Worm (Caenorhabditis elegans) whole organism, late embryonic: ENCODE measurements around the gene srw-108.

ENCODE experiments used
- C08G9.2 ChIP-seq: sonication (generic microtip); optimal IDR thresholded peaks from 2 replicates; lab custom pipeline; 2016; ENCODE audit warnings: mild to moderate bottlenecking, missing genetic modification characterization, moderate library complexity, missing compliant biosample characterization
- C38D4.7 ChIP-seq: fragments of 200-800 bp; sonication (Bioruptor generic); optimal IDR thresholded peaks from 2 replicates; lab custom pipeline; 2018; ENCODE audit warnings: mild to moderate bottlenecking, missing genetic modification characterization, moderate library complexity, missing compliant biosample characterization
- F13H6.1 ChIP-seq: sonication (generic microtip); optimal IDR thresholded peaks from 2 replicates; lab custom pipeline; 2016; ENCODE audit warnings: missing genetic modification characterization, missing compliant biosample characterization
- K02D7.2 ChIP-seq: sonication (generic microtip); optimal IDR thresholded peaks from 2 replicates; lab custom pipeline; 2017; ENCODE audit warnings: mild to moderate bottlenecking, missing genetic modification characterization, missing compliant biosample characterization
- K09A11.1 ChIP-seq: sonication (generic microtip); optimal IDR thresholded peaks from 2 replicates; lab custom pipeline; 2017; ENCODE audit warnings: antibody characterized with exemption, mild to moderate bottlenecking, missing genetic modification characterization, missing compliant biosample characterization; ENCODE audit not compliant: insufficient read depth
- Y22D7AL.16 ChIP-seq: sonication (generic microtip); optimal IDR thresholded peaks from 2 replicates; lab custom pipeline; 2016; ENCODE audit warnings: missing genetic modification characterization, missing compliant biosample characterization
- ceh-14 ChIP-seq: sonication (generic microtip); optimal IDR thresholded peaks from 2 replicates; lab custom pipeline; 2016; ENCODE audit warnings: missing genotype, missing genetic modification characterization, missing compliant biosample characterization
- ceh-19 ChIP-seq: fragments of 200-800 bp; sonication (Bioruptor generic); optimal IDR thresholded peaks from 2 replicates; lab custom pipeline; 2018; ENCODE audit warnings: mild to moderate bottlenecking, missing genetic modification characterization, missing compliant biosample characterization
- ceh-22 ChIP-seq: sonication (generic microtip); optimal IDR thresholded peaks from 2 replicates; lab custom pipeline; 2017; ENCODE audit warnings: missing biosample characterization, missing genetic modification characterization
- ceh-30 ChIP-seq: fragments of 150-350 bp; optimal IDR thresholded peaks from 2 replicates; lab custom pipeline; 2014; ENCODE audit warnings: missing biosample characterization, missing genetic modification characterization
- ceh-48 ChIP-seq: sonication (generic microtip); optimal IDR thresholded peaks from 2 replicates; lab custom pipeline; 2016; ENCODE audit warnings: missing genetic modification characterization, inconsistent platforms, missing compliant biosample characterization
- dve-1 ChIP-seq: sonication (generic microtip); optimal IDR thresholded peaks from 2 replicates; lab custom pipeline; 2017; ENCODE audit warnings: antibody characterized with exemption, mild to moderate bottlenecking, missing genetic modification characterization, missing compliant biosample characterization
- elt-4 ChIP-seq: sonication (generic microtip); optimal IDR thresholded peaks from 2 replicates; lab custom pipeline; 2016; ENCODE audit warnings: missing genetic modification characterization, missing compliant biosample characterization
- eyg-1 ChIP-seq: sonication (generic microtip); optimal IDR thresholded peaks from 2 replicates; lab custom pipeline; 2016; ENCODE audit warnings: missing genotype, missing genetic modification characterization, missing compliant biosample characterization
- hlh-15 ChIP-seq: sonication (generic microtip); optimal IDR thresholded peaks from 2 replicates; lab custom pipeline; 2016; ENCODE audit warnings: missing genetic modification characterization, missing compliant biosample characterization
- hlh-8 ChIP-seq: sonication (generic microtip); optimal IDR thresholded peaks from 2 replicates; lab custom pipeline; 2016; ENCODE audit warnings: missing genotype, missing genetic modification characterization, missing compliant biosample characterization
- lin-11 ChIP-seq: fragments of 200-800 bp; sonication (Bioruptor generic); optimal IDR thresholded peaks from 2 replicates; lab custom pipeline; 2018; ENCODE audit warnings: mild to moderate bottlenecking, missing genetic modification characterization, missing compliant biosample characterization
- nfya-1 ChIP-seq: sonication (generic microtip); optimal IDR thresholded peaks from 2 replicates; lab custom pipeline; 2017; ENCODE audit warnings: missing genetic modification characterization, mild to moderate bottlenecking, missing compliant biosample characterization, antibody characterized with exemption, moderate library complexity
- nhr-11 ChIP-seq: fragments of 150-350 bp; optimal IDR thresholded peaks from 2 replicates; lab custom pipeline; 2014; ENCODE audit warnings: missing biosample characterization, missing genetic modification characterization
- nhr-232 ChIP-seq: sonication (generic microtip); optimal IDR thresholded peaks from 2 replicates; lab custom pipeline; 2016; ENCODE audit warnings: missing genetic modification characterization, missing compliant biosample characterization
- pag-3 ChIP-seq: sonication (generic microtip); optimal IDR thresholded peaks from 2 replicates; lab custom pipeline; 2016; ENCODE audit warnings: missing compliant biosample characterization, missing genetic modification characterization, borderline replicate concordance
- pat-9 ChIP-seq: fragments of 200-800 bp; sonication (Bioruptor generic); optimal IDR thresholded peaks from 2 replicates; lab custom pipeline; 2018; ENCODE audit warnings: mild to moderate bottlenecking, missing genetic modification characterization, moderate library complexity, missing compliant biosample characterization
- pha-4 ChIP-seq: fragments of 150-350 bp; optimal IDR thresholded peaks from 2 replicates; lab custom pipeline; 2018; ENCODE audit warnings: missing biosample characterization, missing genetic modification reagents, missing genetic modification characterization
- pqm-1 ChIP-seq: sonication (generic microtip); optimal IDR thresholded peaks from 2 replicates; lab custom pipeline; 2016; ENCODE audit warnings: missing genetic modification characterization, missing compliant biosample characterization
- sox-2 ChIP-seq: fragments of 200-800 bp; sonication (Bioruptor generic); IDR thresholded peaks from 2 replicates; pipeline ENCODE4 v1.3.6; 2022; ENCODE audit warnings: missing genetic modification reagents, missing genetic modification characterization, missing compliant biosample characterization
- sox-4 ChIP-seq: sonication (generic microtip); optimal IDR thresholded peaks from 2 replicates; lab custom pipeline; 2017; ENCODE audit warnings: mild to moderate bottlenecking, missing genetic modification characterization, inconsistent platforms, missing compliant biosample characterization
- ttx-3 ChIP-seq: sonication (generic microtip); optimal IDR thresholded peaks from 2 replicates; lab custom pipeline; 2016; ENCODE audit warnings: missing genetic modification reagents, missing genetic modification characterization, missing compliant biosample characterization
- unc-3 ChIP-seq, 2 experiments: fragments of 200-800 bp in 1 of 2; sonication (Bioruptor generic) in 1 of 2; sonication (generic microtip) in 1 of 2; conservative IDR thresholded peaks in 1 of 2; optimal IDR thresholded peaks in 1 of 2; 2 replicates each; pipeline versions ENCODE4 v1.3.6 to Lab custom; 2016 to 2022; ENCODE audit warnings: missing compliant biosample characterization in 2 of 2, missing genetic modification characterization in 2 of 2, missing genetic modification reagents in 1 of 2
- unc-42 ChIP-seq: sonication (generic microtip); optimal IDR thresholded peaks from 2 replicates; lab custom pipeline; 2016; ENCODE audit warnings: missing genotype, missing genetic modification characterization, missing compliant biosample characterization
- unc-86 ChIP-seq: sonication (generic microtip); optimal IDR thresholded peaks from 2 replicates; lab custom pipeline; 2016; ENCODE audit warnings: missing genetic modification characterization, missing compliant biosample characterization
- ztf-16 ChIP-seq: sonication (generic microtip); optimal IDR thresholded peaks from 2 replicates; lab custom pipeline; 2017; ENCODE audit warnings: missing genetic modification characterization, missing compliant biosample characterization

The srw-108 gene

DNA sequence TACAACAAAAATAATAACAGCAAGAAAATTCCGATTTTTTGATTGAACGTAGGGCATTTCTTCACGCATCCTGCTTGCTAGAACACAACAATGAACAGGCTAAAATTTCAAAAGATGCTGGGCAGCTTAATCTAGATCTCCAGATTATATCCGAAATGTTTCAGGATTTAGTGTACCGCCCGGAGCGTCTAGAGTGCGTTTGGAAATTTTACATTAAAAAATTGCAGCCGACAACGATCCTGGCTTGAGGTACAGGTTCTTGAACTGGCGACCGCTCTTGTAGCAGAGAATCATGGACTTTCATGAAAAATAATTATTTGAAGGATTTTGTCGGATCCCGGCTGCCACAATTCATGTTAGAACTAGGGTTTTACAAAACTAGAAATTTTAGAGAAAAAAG, 20.3 kb downstream of the srw-108 start, which contains the start of gene C14C6.6:
C14C6.6 (minus strand) TSS at position 101 of the 400 bp plus-strand sequence.
- TF ChIP-seq hlh-8 (tag; lab: Kevin White, UChicago) (no peak), elt-4 (tag; lab: Kevin White, UChicago) (no peak), ceh-22 (tag; lab: Kevin White, UChicago) (no peak), pqm-1 (tag; lab: Kevin White, UChicago) (no peak), sox-2 (GFP tag; lab: Robert Waterston, UW) (no peak), ttx-3 (tag; lab: Kevin White, UChicago) (no peak), C08G9.2 (tag; lab: Kevin White, UChicago) (no peak), C38D4.7 (GFP tag; lab: Kevin White, UChicago) (no peak), ztf-16 (tag; lab: Kevin White, UChicago) (no peak), ceh-14 (tag; lab: Kevin White, UChicago) (no peak), pat-9 (no peak), lin-11 (tag; lab: Kevin White, UChicago) (no peak), unc-86 (tag; lab: Kevin White, UChicago) (no peak), sox-4 (tag; lab: Kevin White, UChicago) (no peak), unc-42 (tag; lab: Kevin White, UChicago) (no peak)

DNA sequence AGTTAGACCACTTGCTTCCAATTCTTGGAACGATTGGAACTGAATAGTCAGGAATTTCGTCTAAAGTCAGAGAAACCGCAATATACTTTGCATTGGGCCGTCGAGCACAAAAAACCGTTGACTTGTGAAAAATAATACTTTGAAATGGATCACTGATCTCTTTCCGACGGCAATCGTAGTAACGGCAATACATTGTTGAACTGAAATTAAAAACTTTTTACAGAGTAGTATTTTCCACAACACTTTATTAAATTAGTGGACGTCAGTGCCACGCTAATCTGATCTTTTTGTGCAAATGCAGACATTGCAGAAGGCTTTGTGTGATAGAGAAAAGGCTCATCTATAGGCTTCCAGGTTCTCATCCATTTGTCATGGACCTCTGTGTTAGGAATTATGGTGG, 24.7 kb downstream of the srw-108 start:
- TF ChIP-seq F13H6.1 (tag; lab: Kevin White, UChicago), result no peak
- no peak for TF ChIP-seq dve-1 (tag; lab: Kevin White, UChicago)
- no peak for TF ChIP-seq elt-4 (tag; lab: Kevin White, UChicago)
- TF ChIP-seq unc-86 (tag; lab: Kevin White, UChicago), result no peak
- TF ChIP-seq nhr-232 (tag; lab: Kevin White, UChicago), result no peak
- TF ChIP-seq, all 69 proteins: peak for 0

DNA sequence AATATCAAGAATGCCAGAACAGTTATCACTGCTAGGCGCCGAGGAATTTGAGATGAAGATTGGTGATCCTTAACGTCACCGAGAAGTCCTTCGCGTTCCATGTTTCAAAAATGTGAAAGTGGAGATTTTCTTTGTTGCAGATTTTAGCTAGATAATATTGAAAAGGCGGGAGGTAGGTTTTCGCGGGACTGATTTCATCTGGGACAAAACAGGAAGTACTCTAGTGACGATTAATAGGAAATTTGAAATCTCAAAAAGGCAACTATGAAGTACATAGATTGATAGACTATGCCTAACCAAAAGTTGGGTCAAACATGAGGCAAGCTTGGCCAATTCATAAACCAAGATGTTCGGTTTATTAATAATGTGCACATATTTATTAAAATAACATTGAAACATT, 25.4 kb downstream of the srw-108 start, which contains the start of gene C14C6.8:
C14C6.8 (minus strand) TSS at position 101 of the 400 bp plus-strand sequence.
- TF ChIP-seq unc-3 (GFP tag; conservative IDR thresholded peaks at IDR 0.05; lab: Robert Waterston, UW), result no peak
- no peak for TF ChIP-seq unc-3 (tag; optimal IDR thresholded peaks at IDR 0.05; lab: Kevin White, UChicago)
- no peak for TF ChIP-seq pqm-1 (tag; lab: Kevin White, UChicago)
- TF ChIP-seq ceh-19 (GFP tag; lab: Kevin White, UChicago), result no peak
- TF ChIP-seq hlh-15 (tag; lab: Kevin White, UChicago), result no peak
- TF ChIP-seq Y22D7AL.16 (tag; lab: Kevin White, UChicago), result no peak
- TF ChIP-seq ceh-48 (tag; lab: Kevin White, UChicago), result no peak
- no peak for TF ChIP-seq lin-11 (tag; lab: Kevin White, UChicago)
- TF ChIP-seq F13H6.1 (tag; lab: Kevin White, UChicago), result no peak
- no peak for TF ChIP-seq sox-4 (tag; lab: Kevin White, UChicago)
- TF ChIP-seq sox-2 (GFP tag; lab: Robert Waterston, UW), result no peak
- TF ChIP-seq, all 69 proteins: peak for 0

DNA sequence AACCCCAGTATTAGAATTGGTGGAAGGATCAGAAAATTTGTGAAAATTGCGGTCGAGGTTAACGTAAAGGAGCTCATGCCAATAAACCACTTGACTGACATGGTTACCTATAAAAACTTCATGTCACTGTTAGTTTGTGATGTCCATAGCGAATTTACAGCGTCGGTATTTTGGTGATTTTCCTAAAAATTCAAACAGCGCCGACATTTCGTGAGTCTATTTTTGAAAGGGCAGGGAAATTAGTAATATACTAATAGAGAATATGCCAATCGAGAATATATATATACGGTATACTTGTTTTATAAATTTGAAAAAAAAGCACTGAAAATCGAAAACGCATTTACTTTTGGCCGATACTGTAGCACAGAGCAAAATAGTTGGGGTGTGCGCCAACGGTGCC, 28.4 kb downstream of the srw-108 start, which contains the start of gene srx-8:
srx-8 (minus strand) TSS at position 101 of the 400 bp plus-strand sequence.
- TF ChIP-seq K02D7.2 (tag; lab: Kevin White, UChicago) (no peak), nhr-11 (tag; lab: Kevin White, UChicago) (no peak), lin-11 (tag; lab: Kevin White, UChicago) (no peak), ceh-19 (GFP tag; lab: Kevin White, UChicago) (no peak), eyg-1 (tag; lab: Kevin White, UChicago) (no peak), nfya-1 (tag; lab: Kevin White, UChicago) (no peak), dve-1 (tag; lab: Kevin White, UChicago) (no peak), ceh-30 (no peak), ceh-48 (tag; lab: Kevin White, UChicago) (no peak), K09A11.1 (tag; lab: Kevin White, UChicago) (no peak), unc-86 (tag; lab: Kevin White, UChicago) (no peak), C08G9.2 (tag; lab: Kevin White, UChicago) (no peak), pag-3 (no peak), pha-4 (tag; lab: Kevin White, UChicago) (no peak), hlh-8 (tag; lab: Kevin White, UChicago) (no peak)
